Worm (Caenorhabditis elegans) whole organism, L2 larva: ENCODE data around the gene F53F1.3.

Experiments used
- Y55F3AM.14 ChIP-seq: fragments of 200-800 bp; sonication (Bioruptor generic); optimal IDR thresholded peaks from 2 replicates; lab custom pipeline; 2018; ENCODE audit warnings: mild to moderate bottlenecking, missing genetic modification characterization, missing compliant biosample characterization
- aly-2 ChIP-seq: fragments of 150-350 bp; optimal IDR thresholded peaks from 2 replicates; lab custom pipeline; 2014; ENCODE audit warnings: missing biosample characterization, missing genetic modification characterization
- ceh-16 ChIP-seq: fragments of 150-350 bp; optimal IDR thresholded peaks from 2 replicates; lab custom pipeline; 2014; ENCODE audit warnings: missing biosample characterization, missing genetic modification characterization
- egl-27 ChIP-seq: sonication (generic microtip); optimal IDR thresholded peaks from 3 replicates; lab custom pipeline; 2017; ENCODE audit warnings: missing biosample characterization, missing genetic modification reagents, missing genetic modification characterization
- fos-1 ChIP-seq: fragments of 150-350 bp; optimal IDR thresholded peaks from 2 replicates; lab custom pipeline; 2014; ENCODE audit warnings: missing biosample characterization, missing genetic modification characterization
- lin-11 ChIP-seq: fragments of 150-350 bp; sonication (generic microtip); optimal IDR thresholded peaks from 2 replicates; lab custom pipeline; 2014; ENCODE audit warnings: missing biosample characterization, missing genetic modification characterization, inconsistent platforms, mixed read lengths
- lin-39 ChIP-seq: fragments of 150-350 bp; optimal IDR thresholded peaks from 2 replicates; lab custom pipeline; 2014; ENCODE audit warnings: missing biosample characterization, missing genetic modification reagents, missing genetic modification characterization
- mdl-1 ChIP-seq, 2 experiments: fragments of 150-350 bp in 1 of 2; sonication (generic microtip) in 1 of 2; optimal IDR thresholded peaks; 2 replicates each; lab custom pipeline; 2017; ENCODE audit warnings: missing biosample characterization in 2 of 2, missing genetic modification characterization in 2 of 2
- nhr-11 ChIP-seq: fragments of 150-350 bp; optimal IDR thresholded peaks from 2 replicates; lab custom pipeline; 2014; ENCODE audit warnings: missing biosample characterization, missing genetic modification characterization
- nhr-129 ChIP-seq: fragments of 150-350 bp; optimal IDR thresholded peaks from 2 replicates; lab custom pipeline; 2014; ENCODE audit warnings: missing biosample characterization, missing genetic modification characterization

- TF ChIP-seq ceh-16 (tag; lab: Kevin White, UChicago), result no peak
- TF ChIP-seq egl-27 (tag; lab: Kevin White, UChicago), result no peak
- TF ChIP-seq Y55F3AM.14 (GFP tag; lab: Kevin White, UChicago), result no peak
- TF ChIP-seq mdl-1 (tag; optimal IDR thresholded peaks at IDR 0.05; lab: Kevin White, UChicago), result no peak
- no peak for TF ChIP-seq lin-11 (tag; lab: Kevin White, UChicago)
- no peak for TF ChIP-seq nhr-129 (tag; lab: Kevin White, UChicago)
- no peak for TF ChIP-seq fos-1 (tag; lab: Kevin White, UChicago)
- no peak for TF ChIP-seq lin-39 (tag; lab: Kevin White, UChicago)
- TF ChIP-seq nhr-11 (tag; lab: Kevin White, UChicago), result no peak
- no peak for TF ChIP-seq aly-2 (tag; lab: Kevin White, UChicago)
Observed at ce11 chrV:13423608-13424007, 15.6 kb downstream of the F53F1.3 start, which contains the start of gene srv-10.
